Fruit fly (Drosophila melanogaster) whole organism, embryonic: ENCODE measurements around the gene CG8149.

Source experiments
- Adf1 ChIP-seq: fragments of 200-800 bp; sonication (Bioruptor generic); IDR thresholded peaks from 2 replicates; pipeline ENCODE4 v1.3.6; 2022; ENCODE audit warnings: missing biosample characterization, missing genetic modification characterization
- Blimp-1 ChIP-seq: fragments of 200-800 bp; sonication (Bioruptor generic); optimal IDR thresholded peaks from 3 replicates; lab custom pipeline; 2018; ENCODE audit warnings: missing biosample characterization, missing genetic modification characterization, mild to moderate bottlenecking, moderate library complexity, missing genetic modification reagents
- CG11504 ChIP-seq: fragments of 200-800 bp; sonication (Bioruptor generic); optimal IDR thresholded peaks from 3 replicates; lab custom pipeline; 2019; ENCODE audit warnings: missing biosample characterization, mild to moderate bottlenecking, missing genetic modification characterization, moderate library complexity
- CG15011 ChIP-seq: fragments of 200-800 bp; sonication (Bioruptor generic); optimal IDR thresholded peaks from 3 replicates; lab custom pipeline; 2018; ENCODE audit warnings: missing biosample characterization, mild to moderate bottlenecking, missing genetic modification characterization
- CG1529 ChIP-seq: fragments of 200-800 bp; sonication (Bioruptor generic); optimal IDR thresholded peaks from 3 replicates; lab custom pipeline; 2018; ENCODE audit warnings: missing biosample characterization, missing genetic modification characterization
- CG16815 ChIP-seq: fragments of 200-800 bp; sonication (Bioruptor generic); optimal IDR thresholded peaks from 3 replicates; lab custom pipeline; 2017; ENCODE audit warnings: missing biosample characterization, mild to moderate bottlenecking, missing genetic modification characterization
- CG17186 ChIP-seq: fragments of 200-800 bp; sonication (Bioruptor generic); optimal IDR thresholded peaks from 3 replicates; lab custom pipeline; 2017; ENCODE audit warnings: missing biosample characterization, missing genetic modification reagents, missing genetic modification characterization
- CG18262 ChIP-seq: fragments of 200-800 bp; optimal IDR thresholded peaks from 3 replicates; lab custom pipeline; 2019; ENCODE audit warnings: missing biosample characterization, mild to moderate bottlenecking, missing genetic modification characterization, moderate library complexity
- CG31365 ChIP-seq: fragments of 200-800 bp; sonication (Bioruptor generic); optimal IDR thresholded peaks from 2 replicates; lab custom pipeline; 2018; ENCODE audit warnings: missing biosample characterization, mild to moderate bottlenecking, missing genetic modification characterization
- CG31441 ChIP-seq: fragments of 200-800 bp; sonication (Bioruptor generic); IDR thresholded peaks from 2 replicates; pipeline ENCODE4 v1.3.6; 2022; ENCODE audit warnings: missing biosample characterization, missing genetic modification characterization
- CG3163 ChIP-seq: fragments of 200-800 bp; sonication (Bioruptor generic); optimal IDR thresholded peaks from 3 replicates; lab custom pipeline; 2016; ENCODE audit warnings: missing biosample characterization, missing genetic modification characterization
- CG32767 ChIP-seq: fragments of 200-800 bp; sonication (Bioruptor generic); IDR thresholded peaks from 2 replicates; pipeline ENCODE4 v1.3.6; 2022; ENCODE audit warnings: missing biosample characterization, missing genetic modification characterization
- CG34422 ChIP-seq: fragments of 200-800 bp; sonication (Bioruptor generic); IDR thresholded peaks from 3 replicates; pipeline ENCODE4 v1.3.6; 2022; ENCODE audit warnings: missing biosample characterization, missing genetic modification characterization
- CG3726 ChIP-seq: fragments of 200-800 bp; sonication (Bioruptor generic); IDR thresholded peaks from 3 replicates; pipeline ENCODE4, ENCODE4 v1.3.6; 2022; ENCODE audit warnings: missing biosample characterization, missing genetic modification characterization
- CG3838 ChIP-seq: fragments of 200-800 bp; sonication (Bioruptor generic); optimal IDR thresholded peaks from 3 replicates; lab custom pipeline; 2016; ENCODE audit warnings: missing biosample characterization, missing genetic modification characterization
- CG5245 ChIP-seq: fragments of 200-800 bp; sonication (Bioruptor generic); optimal IDR thresholded peaks from 3 replicates; lab custom pipeline; 2016; ENCODE audit warnings: missing biosample characterization, missing genetic modification characterization
- CG7271 ChIP-seq: fragments of 200-800 bp; sonication (Bioruptor generic); optimal IDR thresholded peaks from 2 replicates; lab custom pipeline; 2018; ENCODE audit warnings: missing biosample characterization, mild to moderate bottlenecking, missing genetic modification characterization, moderate library complexity
- CG8765 ChIP-seq: fragments of 200-800 bp; sonication (Bioruptor generic); IDR thresholded peaks from 2 replicates; pipeline ENCODE4 v1.3.6; 2022; ENCODE audit warnings: missing biosample characterization, missing genetic modification characterization
- CG9215 ChIP-seq: fragments of 200-800 bp; sonication (Bioruptor generic); IDR thresholded peaks from 2 replicates; pipeline ENCODE4 v1.3.6; 2022; ENCODE audit warnings: missing biosample characterization, missing genetic modification characterization
- CG9932 ChIP-seq: fragments of 200-800 bp; sonication (Bioruptor generic); IDR thresholded peaks from 2 replicates; pipeline ENCODE4 v1.3.6; 2022; ENCODE audit warnings: missing biosample characterization, missing genetic modification characterization
- Chrac-16 ChIP-seq: fragments of 200-800 bp; sonication (Bioruptor generic); optimal IDR thresholded peaks from 3 replicates; lab custom pipeline; 2016; ENCODE audit warnings: missing biosample characterization, missing genetic modification characterization
- CkIIα-i1 ChIP-seq: fragments of 200-800 bp; sonication (Bioruptor generic); IDR thresholded peaks from 2 replicates; pipeline ENCODE4 v1.3.6; 2022; ENCODE audit warnings: missing biosample characterization, missing genetic modification characterization
- D19A ChIP-seq: fragments of 200-800 bp; optimal IDR thresholded peaks from 3 replicates; lab custom pipeline; 2019; ENCODE audit warnings: missing biosample characterization, mild to moderate bottlenecking, missing genetic modification characterization, moderate library complexity
- E2f2 ChIP-seq: fragments of 200-800 bp; sonication (Bioruptor generic); IDR thresholded peaks from 2 replicates; pipeline ENCODE4 v1.3.6; 2022; ENCODE audit warnings: missing biosample characterization, missing genetic modification characterization
- ERR ChIP-seq: fragments of 200-800 bp; sonication (Bioruptor generic); optimal IDR thresholded peaks from 2 replicates; lab custom pipeline; 2016; ENCODE audit warnings: missing biosample characterization, missing genetic modification characterization
- Eip74EF ChIP-seq, 2 experiments: fragments of 200-800 bp in 1 of 2; fragments of >200 bp in 1 of 2; sonication (Bioruptor generic) in 1 of 2; optimal IDR thresholded peaks; 2 replicates each; lab custom pipeline; 2017 to 2019; ENCODE audit warnings: missing biosample characterization in 2 of 2, missing genetic modification characterization in 2 of 2, mild to moderate bottlenecking in 1 of 2, moderate library complexity in 1 of 2
- Fer3 ChIP-seq: fragments of 200-800 bp; sonication (Bioruptor generic); optimal IDR thresholded peaks from 2 replicates; lab custom pipeline; 2018; ENCODE audit warnings: missing biosample characterization, mild to moderate bottlenecking, missing genetic modification characterization, moderate library complexity
- HHEX ChIP-seq: fragments of 200-800 bp; sonication (Bioruptor generic); optimal IDR thresholded peaks from 3 replicates; lab custom pipeline; 2017; ENCODE audit warnings: missing biosample characterization, mild to moderate bottlenecking, missing genetic modification characterization, missing genetic modification reagents
- HmgD ChIP-seq: fragments of 200-800 bp; sonication (Bioruptor generic); optimal IDR thresholded peaks from 3 replicates; lab custom pipeline; 2016; ENCODE audit warnings: missing biosample characterization, missing genetic modification characterization
- Hmr ChIP-seq: fragments of 200-800 bp; sonication (Bioruptor generic); optimal IDR thresholded peaks from 3 replicates; lab custom pipeline; 2017; ENCODE audit warnings: mild to moderate bottlenecking, missing biosample characterization, missing genetic modification reagents, missing genetic modification characterization
- Hmx ChIP-seq: fragments of 200-800 bp; sonication (Bioruptor generic); optimal IDR thresholded peaks from 2 replicates; lab custom pipeline; 2016; ENCODE audit warnings: missing biosample characterization, missing genetic modification characterization
- Meics ChIP-seq: fragments of 200-800 bp; sonication (Bioruptor generic); optimal IDR thresholded peaks from 2 replicates; lab custom pipeline; 2017; ENCODE audit warnings: missing biosample characterization, mild to moderate bottlenecking, missing genetic modification characterization
- Rfx ChIP-seq: fragments of 200-800 bp; sonication (Bioruptor generic); IDR thresholded peaks from 2 replicates; pipeline ENCODE4 v1.3.6; 2022; ENCODE audit warnings: missing biosample characterization, missing genetic modification characterization
- Sox102F ChIP-seq: fragments of 200-800 bp; sonication (Bioruptor generic); optimal IDR thresholded peaks from 2 replicates; lab custom pipeline; 2018; ENCODE audit warnings: missing biosample characterization, mild to moderate bottlenecking, missing genetic modification characterization, moderate library complexity
- Usf ChIP-seq: fragments of 200-800 bp; sonication (Bioruptor generic); optimal IDR thresholded peaks from 2 replicates; lab custom pipeline; 2017; ENCODE audit warnings: missing genotype, missing biosample characterization, missing genetic modification characterization
- Xrp1 ChIP-seq: fragments of 200-800 bp; sonication (Bioruptor generic); IDR thresholded peaks from 2 replicates; pipeline ENCODE4 v1.3.6; 2022; ENCODE audit warnings: missing biosample characterization, missing genetic modification characterization
- ap ChIP-seq: fragments of 200-800 bp; sonication (Bioruptor generic); IDR thresholded peaks from 2 replicates; pipeline ENCODE4 v1.3.6; 2022; ENCODE audit warnings: missing biosample characterization, missing genetic modification characterization
- az2 ChIP-seq: fragments of 200-800 bp; sonication (Bioruptor generic); optimal IDR thresholded peaks from 3 replicates; lab custom pipeline; 2016; ENCODE audit warnings: missing biosample characterization, missing genetic modification characterization
- bbx ChIP-seq: fragments of 200-800 bp; sonication (Bioruptor generic); IDR thresholded peaks from 2 replicates; pipeline ENCODE4 v1.3.6; 2022; ENCODE audit warnings: missing biosample characterization, missing genetic modification characterization; ENCODE audit not compliant: partially characterized antibody
- cad ChIP-seq: fragments of >200 bp; optimal IDR thresholded peaks from 2 replicates; lab custom pipeline; 2017; ENCODE audit warnings: missing biosample characterization, missing genetic modification characterization
- crp ChIP-seq, 2 experiments: fragments of 200-800 bp; sonication (Bioruptor generic); optimal IDR thresholded peaks; 2 replicates in 1 of 2; 3 replicates in 1 of 2; lab custom pipeline; 2017; ENCODE audit warnings: missing biosample characterization in 2 of 2, missing genetic modification characterization in 2 of 2, mild to moderate bottlenecking in 1 of 2, moderate library complexity in 1 of 2
- gem ChIP-seq: fragments of 200-800 bp; sonication (Bioruptor generic); optimal IDR thresholded peaks from 2 replicates; lab custom pipeline; 2019; ENCODE audit warnings: missing biosample characterization, mild to moderate bottlenecking, missing genetic modification characterization, moderate library complexity
- grn ChIP-seq: fragments of 200-800 bp; sonication (Bioruptor generic); optimal IDR thresholded peaks from 3 replicates; lab custom pipeline; 2017; ENCODE audit warnings: missing biosample characterization, missing genetic modification characterization
- klu ChIP-seq: fragments of 200-800 bp; sonication (Bioruptor generic); IDR thresholded peaks from 2 replicates; pipeline ENCODE4 v1.3.6; 2022; ENCODE audit warnings: missing biosample characterization, missing genetic modification characterization
- mld ChIP-seq: fragments of 200-800 bp; sonication (Bioruptor generic); IDR thresholded peaks from 3 replicates; pipeline ENCODE4 v1.3.6; 2022; ENCODE audit warnings: missing biosample characterization, missing genetic modification characterization; ENCODE audit not compliant: partially characterized antibody
- sens-2 ChIP-seq: fragments of 200-800 bp; sonication (Bioruptor generic); IDR thresholded peaks from 2 replicates; pipeline ENCODE4 v1.3.6; 2022; ENCODE audit warnings: missing biosample characterization, missing genetic modification characterization
- sisA ChIP-seq: fragments of 200-800 bp; sonication (Bioruptor generic); IDR thresholded peaks from 2 replicates; pipeline ENCODE4 v1.3.6; 2022; ENCODE audit warnings: missing biosample characterization, missing genetic modification characterization
- slbo ChIP-seq: fragments of 200-800 bp; sonication (Bioruptor generic); IDR thresholded peaks from 2 replicates; pipeline ENCODE4 v1.3.6; 2022; ENCODE audit warnings: missing biosample characterization, missing genetic modification characterization
- tin ChIP-seq: fragments of 200-800 bp; sonication (Bioruptor generic); optimal IDR thresholded peaks from 3 replicates; lab custom pipeline; 2016; ENCODE audit warnings: missing biosample characterization, missing genetic modification characterization
- unc-4 ChIP-seq: fragments of 200-800 bp; sonication (Bioruptor generic); IDR thresholded peaks from 2 replicates; pipeline ENCODE4 v1.3.6; 2022; ENCODE audit warnings: missing biosample characterization, missing genetic modification characterization; ENCODE audit not compliant: partially characterized antibody
- wdn ChIP-seq: fragments of 200-800 bp; sonication (Bioruptor generic); IDR thresholded peaks from 2 replicates; pipeline ENCODE4 v1.3.6; 2022; ENCODE audit warnings: missing biosample characterization, missing genetic modification characterization
- wor ChIP-seq: fragments of 200-800 bp; sonication (Bioruptor generic); IDR thresholded peaks from 2 replicates; pipeline ENCODE4 v1.3.6; 2022; ENCODE audit warnings: missing biosample characterization, missing genetic modification characterization

The CG8149 gene

dm6 chr3R:9502416-9502763, 2.1 kb upstream of the CG8149 start, which contains the start of gene RhoL:
RhoL (minus strand) TSS chr3R:9502581.
- no peak for TF ChIP-seq CG11504 (tag; lab: Kevin White, UChicago)
- no peak for TF ChIP-seq Fer3 (tag; lab: Kevin White, UChicago)
- TF ChIP-seq ap, result no peak
- TF ChIP-seq CG18262, result no peak
- TF ChIP-seq sens-2 (GFP tag; lab: Robert Waterston, UW), result no peak
- peak; percentile 40; the same call in 1 of the 2 replicates for TF ChIP-seq Rfx (GFP tag; lab: Robert Waterston, UW)
- TF ChIP-seq CG9932, result no peak
- no peak for TF ChIP-seq CG16815
- no peak for TF ChIP-seq Hmx (GFP tag; lab: Kevin White, UChicago)
- TF ChIP-seq Hmr (GFP tag; lab: Kevin White, UChicago), result no peak
- peak; percentile 44; the same call in 1 of the 2 replicates for TF ChIP-seq unc-4 (GFP tag; lab: Robert Waterston, UW)
- TF ChIP-seq Usf (GFP tag; lab: Kevin White, UChicago), result no peak
- TF ChIP-seq CG7271 (tag; lab: Kevin White, UChicago), result no peak
- TF ChIP-seq CG31441 (GFP tag; lab: Robert Waterston, UW), result no peak
- TF ChIP-seq bbx (GFP tag; lab: Robert Waterston, UW), result peak; percentile 70
- no peak for TF ChIP-seq wor (GFP tag; lab: Robert Waterston, UW)
- no peak for TF ChIP-seq HmgD (GFP tag; lab: Kevin White, UChicago)
- no peak for TF ChIP-seq sisA
- no peak for TF ChIP-seq CG17186 (GFP tag; lab: Kevin White, UChicago)
- peak; percentile 36 for TF ChIP-seq HHEX
- TF ChIP-seq CG8765, result no peak
- no peak for TF ChIP-seq az2 (GFP tag; lab: Kevin White, UChicago)
- TF ChIP-seq CG1529 (GFP tag; lab: Kevin White, UChicago), result no peak
- peak in 1 of 2 experiments; percentile 23 for TF ChIP-seq Eip74EF (GFP tag; optimal IDR thresholded peaks at IDR 0.05; lab: Kevin White, UChicago)
- TF ChIP-seq CG32767 (GFP tag; lab: Robert Waterston, UW), result no peak
- TF ChIP-seq E2f2 (GFP tag; lab: Robert Waterston, UW), result no peak
- peak; percentile 20 for TF ChIP-seq D19A (tag; lab: Kevin White, UChicago)
- TF ChIP-seq Sox102F (GFP tag; lab: Kevin White, UChicago), result no peak
- TF ChIP-seq Adf1, result peak; percentile 43; the same call in 1 of the 2 replicates
- no peak for TF ChIP-seq crp (GFP tag; optimal IDR thresholded peaks at IDR 0.05; lab: Kevin White, UChicago)
- no peak for TF ChIP-seq CG31365 (tag; lab: Kevin White, UChicago)
- TF ChIP-seq gem (tag; lab: Kevin White, UChicago), result no peak
- no peak for TF ChIP-seq CG3726 (GFP tag; lab: Robert Waterston, UW)
- TF ChIP-seq Meics, result no peak
- TF ChIP-seq CG9215, result no peak
- TF ChIP-seq tin (GFP tag; lab: Kevin White, UChicago), result no peak
- TF ChIP-seq cad (GFP tag; lab: Kevin White, UChicago), result no peak
- TF ChIP-seq Blimp-1, result no peak
- no peak for TF ChIP-seq CG5245 (GFP tag; lab: Kevin White, UChicago)
- no peak for TF ChIP-seq Xrp1 (GFP tag; lab: Robert Waterston, UW)
- TF ChIP-seq slbo (GFP tag; lab: Robert Waterston, UW), result 0 out of 2 replicates have a peak, but pooled peaks have one; percentile 10
- TF ChIP-seq CG3838 (GFP tag; lab: Kevin White, UChicago), result no peak
- TF ChIP-seq CG34422, result peak; percentile 39; the same call in 1 of the 3 replicates
- no peak for TF ChIP-seq mld
- no peak for TF ChIP-seq ERR (GFP tag; lab: Kevin White, UChicago)
- peak; percentile 43 for TF ChIP-seq grn (GFP tag; lab: Kevin White, UChicago)
- TF ChIP-seq Chrac-16 (GFP tag; lab: Kevin White, UChicago), result no peak
- no peak for TF ChIP-seq CkIIα-i1 (GFP tag; lab: Robert Waterston, UW)
- no peak for TF ChIP-seq wdn (GFP tag; lab: Robert Waterston, UW)
- TF ChIP-seq CG15011 (GFP tag; lab: Kevin White, UChicago), result no peak
- peak; percentile 98 for TF ChIP-seq CG3163 (GFP tag; lab: Kevin White, UChicago)
- no peak for TF ChIP-seq klu (GFP tag; lab: Robert Waterston, UW)
